Worm (Caenorhabditis elegans) whole organism, L1 larva: ENCODE results near the gene hrg-9.

Source experiments
- aly-2 ChIP-seq: fragments of 150-350 bp; optimal IDR thresholded peaks from 2 replicates; lab custom pipeline; 2014; ENCODE audit warnings: missing biosample characterization, missing genetic modification characterization
- ama-1 ChIP-seq: fragments of 150-350 bp; optimal IDR thresholded peaks from 2 replicates; lab custom pipeline; 2014
- blmp-1 ChIP-seq: fragments of 150-350 bp; optimal IDR thresholded peaks from 2 replicates; lab custom pipeline; 2014; ENCODE audit warnings: missing biosample characterization, missing genetic modification characterization
- lin-14 ChIP-seq: fragments of 200-800 bp; sonication (Bioruptor generic); optimal IDR thresholded peaks from 2 replicates; lab custom pipeline; 2018; ENCODE audit warnings: mild to moderate bottlenecking, missing genetic modification characterization, moderate library complexity, missing compliant biosample characterization
- lin-39 ChIP-seq: fragments of 150-350 bp; optimal IDR thresholded peaks from 2 replicates; lab custom pipeline; 2014; ENCODE audit warnings: missing biosample characterization, missing genetic modification reagents, missing genetic modification characterization
- lsy-2 ChIP-seq, 2 experiments: fragments of 150-350 bp; optimal IDR thresholded peaks; 2 replicates each; lab custom pipeline; 2014; ENCODE audit warnings: missing biosample characterization in 2 of 2, missing genetic modification characterization in 2 of 2
- mab-9 ChIP-seq: fragments of 200-800 bp; sonication (Bioruptor generic); IDR thresholded peaks from 2 replicates; pipeline ENCODE4 v1.3.6; 2022; ENCODE audit warnings: missing genetic modification reagents, missing genetic modification characterization, missing compliant biosample characterization
- nhr-12 ChIP-seq: sonication (generic microtip); optimal IDR thresholded peaks from 2 replicates; lab custom pipeline; 2017; ENCODE audit warnings: missing biosample characterization, missing genetic modification characterization
- skn-1 ChIP-seq: fragments of 150-350 bp; optimal IDR thresholded peaks from 2 replicates; lab custom pipeline; 2014; ENCODE audit warnings: missing biosample characterization, missing genetic modification characterization
- sox-4 ChIP-seq: sonication (generic microtip); optimal IDR thresholded peaks from 2 replicates; lab custom pipeline; 2016; ENCODE audit warnings: missing genetic modification characterization, missing compliant biosample characterization
- unc-62 ChIP-seq: fragments of 150-350 bp; optimal IDR thresholded peaks from 2 replicates; lab custom pipeline; 2014; ENCODE audit warnings: missing biosample characterization, missing genetic modification reagents, missing genetic modification characterization
- vab-15 ChIP-seq: sonication (generic microtip); optimal IDR thresholded peaks from 2 replicates; lab custom pipeline; 2017; ENCODE audit warnings: missing genotype, mild to moderate bottlenecking, missing genetic modification characterization, missing compliant biosample characterization
- ztf-4 ChIP-seq: fragments of 150-350 bp; optimal IDR thresholded peaks from 2 replicates; lab custom pipeline; 2014; ENCODE audit warnings: missing biosample characterization, missing genetic modification characterization

DNA sequence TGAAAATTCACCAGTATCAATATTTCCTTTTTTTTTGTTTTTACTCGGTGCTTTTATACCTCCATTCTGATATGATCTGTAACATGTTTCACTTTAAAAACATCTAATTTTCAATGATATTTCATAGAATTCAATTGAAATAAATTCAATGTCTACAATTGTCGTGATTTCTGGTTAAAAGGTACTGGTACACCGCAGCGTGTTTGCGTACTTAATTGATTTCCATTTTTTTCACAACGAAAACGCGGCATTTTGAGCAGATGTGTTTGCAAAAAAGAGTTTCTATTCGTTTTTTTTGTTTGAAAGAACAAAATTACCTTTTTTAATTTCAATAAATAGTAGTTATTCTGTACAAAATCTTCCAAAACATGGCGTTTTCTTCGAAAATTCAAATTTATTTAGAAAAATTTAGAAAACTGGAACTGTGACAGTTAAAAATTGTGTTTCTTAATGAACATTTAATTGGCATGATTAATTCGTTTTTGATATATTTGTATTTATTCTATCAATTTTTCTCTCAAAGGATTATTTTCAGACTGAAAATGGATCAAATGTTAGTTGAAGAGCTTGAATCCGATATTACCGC lies 7.5 kb upstream of the hrg-9 start, which contains the start of gene pnn-1:
- TF ChIP-seq nhr-12 (tag; lab: Kevin White, UChicago) (no peak), ztf-4 (no peak), aly-2 (tag; lab: Kevin White, UChicago) (no peak), blmp-1 (tag; lab: Kevin White, UChicago) (peak; percentile 41), sox-4 (tag; lab: Kevin White, UChicago) (no peak), lin-39 (tag; lab: Kevin White, UChicago) (no peak), skn-1 (no peak), lin-14 (GFP tag; lab: Kevin White, UChicago) (peak; percentile 37), vab-15 (no peak), mab-9 (GFP tag; lab: Robert Waterston, UW) (no peak), unc-62 (GFP tag; lab: Kevin White, UChicago) (no peak), ama-1 (lab: Kevin White, UChicago) (no peak), lsy-2 (tag; optimal IDR thresholded peaks at IDR 0.05; lab: Kevin White, UChicago) (peak; percentile 71 to 86)
